Fruit fly (Drosophila melanogaster) whole organism, prepupa: ENCODE measurements around the gene CycH.

Experiments used
- CG10631 ChIP-seq: fragments of 200-800 bp; sonication (Bioruptor generic); optimal IDR thresholded peaks from 2 replicates; lab custom pipeline; 2016; ENCODE audit warnings: missing biosample characterization, missing genetic modification characterization
- CG11294 ChIP-seq: fragments of 200-800 bp; sonication (Bioruptor generic); IDR thresholded peaks from 2 replicates; pipeline ENCODE4 v1.3.6; 2022; ENCODE audit warnings: missing biosample characterization, missing genetic modification characterization
- CG11762 ChIP-seq: fragments of 200-800 bp; sonication (Bioruptor generic); optimal IDR thresholded peaks from 3 replicates; lab custom pipeline; 2016; ENCODE audit warnings: missing biosample characterization, missing genetic modification characterization; ENCODE audit not compliant: insufficient read depth
- CG11902 ChIP-seq: fragments of 200-800 bp; sonication (Bioruptor generic); optimal IDR thresholded peaks from 3 replicates; lab custom pipeline; 2016; ENCODE audit warnings: missing biosample characterization, missing genetic modification characterization
- CG15336 ChIP-seq: fragments of 200-800 bp; sonication (Bioruptor generic); IDR thresholded peaks from 2 replicates; pipeline ENCODE4 v1.3.6; 2022; ENCODE audit warnings: missing biosample characterization, missing genetic modification characterization
- CG1621 ChIP-seq: fragments of 200-800 bp; sonication (Bioruptor generic); optimal IDR thresholded peaks from 3 replicates; lab custom pipeline; 2018; ENCODE audit warnings: missing biosample characterization, mild to moderate bottlenecking, missing genetic modification characterization
- CG16779 ChIP-seq: fragments of 200-800 bp; sonication (Bioruptor generic); optimal IDR thresholded peaks from 3 replicates; lab custom pipeline; 2017; ENCODE audit warnings: missing biosample characterization, mild to moderate bottlenecking, missing genetic modification characterization
- CG3032 ChIP-seq: fragments of 200-800 bp; optimal IDR thresholded peaks from 2 replicates; lab custom pipeline; 2019; ENCODE audit warnings: missing biosample characterization, mild to moderate bottlenecking, missing genetic modification characterization, moderate library complexity
- CG31627 ChIP-seq: fragments of 200-800 bp; sonication (Bioruptor generic); optimal IDR thresholded peaks from 3 replicates; lab custom pipeline; 2016; ENCODE audit warnings: missing biosample characterization, missing genetic modification characterization
- CG32006 ChIP-seq: fragments of 200-800 bp; sonication (Bioruptor generic); optimal IDR thresholded peaks from 3 replicates; lab custom pipeline; 2017; ENCODE audit warnings: missing biosample characterization, mild to moderate bottlenecking, missing genetic modification characterization
- CG34406 ChIP-seq: fragments of 200-800 bp; sonication (Bioruptor generic); optimal IDR thresholded peaks from 3 replicates; lab custom pipeline; 2016; ENCODE audit warnings: missing biosample characterization, missing genetic modification characterization
- CG3919 ChIP-seq: fragments of 200-800 bp; sonication (Bioruptor generic); optimal IDR thresholded peaks from 3 replicates; lab custom pipeline; 2016; ENCODE audit warnings: missing biosample characterization, missing genetic modification characterization
- CG4318 ChIP-seq: fragments of 200-800 bp; sonication (Bioruptor generic); optimal IDR thresholded peaks from 3 replicates; lab custom pipeline; 2017; ENCODE audit warnings: missing biosample characterization, mild to moderate bottlenecking, missing genetic modification characterization
- CG6276 ChIP-seq: fragments of 200-800 bp; sonication (Bioruptor generic); optimal IDR thresholded peaks from 2 replicates; lab custom pipeline; 2017; ENCODE audit warnings: missing biosample characterization, mild to moderate bottlenecking, missing genetic modification characterization
- CG6792 ChIP-seq: fragments of 200-800 bp; sonication (Bioruptor generic); optimal IDR thresholded peaks from 3 replicates; lab custom pipeline; 2016; ENCODE audit warnings: missing biosample characterization, missing genetic modification characterization
- CG6854 ChIP-seq: fragments of 200-800 bp; sonication (Bioruptor generic); optimal IDR thresholded peaks from 2 replicates; lab custom pipeline; 2017; ENCODE audit warnings: missing biosample characterization, mild to moderate bottlenecking, missing genetic modification characterization
- CG7368 ChIP-seq: fragments of 200-800 bp; sonication (Bioruptor generic); optimal IDR thresholded peaks from 3 replicates; lab custom pipeline; 2016; ENCODE audit warnings: missing biosample characterization, missing genetic modification characterization
- CG8119 ChIP-seq: fragments of 200-800 bp; sonication (Bioruptor generic); IDR thresholded peaks from 3 replicates; pipeline ENCODE4 v1.3.6; 2022; ENCODE audit warnings: missing biosample characterization, missing genetic modification characterization
- CG8319 ChIP-seq: fragments of 200-800 bp; sonication (Bioruptor generic); optimal IDR thresholded peaks from 3 replicates; lab custom pipeline; 2016; ENCODE audit warnings: missing biosample characterization, missing genetic modification characterization
- CG8632 ChIP-seq: fragments of 200-800 bp; sonication (Bioruptor generic); optimal IDR thresholded peaks from 3 replicates; lab custom pipeline; 2016; ENCODE audit warnings: missing biosample characterization, missing genetic modification characterization
- Eip75B ChIP-seq: fragments of 200-800 bp; sonication (Bioruptor generic); optimal IDR thresholded peaks from 3 replicates; lab custom pipeline; 2016; ENCODE audit warnings: missing biosample characterization, missing genetic modification characterization
- Eip78C ChIP-seq: fragments of 200-800 bp; sonication (Bioruptor generic); peaks from one replicate; lab custom pipeline; 2016; ENCODE audit warnings: missing biosample characterization, missing genetic modification characterization
- Eip93F ChIP-seq: fragments of 200-800 bp; sonication (Bioruptor generic); optimal IDR thresholded peaks from 2 replicates; lab custom pipeline; 2016; ENCODE audit warnings: missing biosample characterization, mild to moderate bottlenecking, missing genetic modification characterization
- Ets96B ChIP-seq: fragments of 200-800 bp; optimal IDR thresholded peaks from 2 replicates; lab custom pipeline; 2019; ENCODE audit warnings: missing biosample characterization, mild to moderate bottlenecking, missing genetic modification characterization, moderate library complexity
- Gug ChIP-seq: fragments of 200-800 bp; sonication (Bioruptor generic); IDR thresholded peaks from 2 replicates; pipeline ENCODE4 v1.3.6; 2022; ENCODE audit warnings: missing biosample characterization, missing genetic modification characterization
- Hr38 ChIP-seq: sonication (Bioruptor generic); optimal IDR thresholded peaks from 2 replicates; lab custom pipeline; 2016; ENCODE audit warnings: missing biosample characterization, missing genetic modification characterization
- Hr39 ChIP-seq: fragments of 200-800 bp; sonication (Bioruptor generic); optimal IDR thresholded peaks from 2 replicates; lab custom pipeline; 2016; ENCODE audit warnings: missing biosample characterization, missing genetic modification characterization
- Hr4 ChIP-seq: fragments of 200-800 bp; sonication (Bioruptor generic); optimal IDR thresholded peaks from 3 replicates; lab custom pipeline; 2016; ENCODE audit warnings: missing biosample characterization, missing genetic modification characterization
- Lpt ChIP-seq: fragments of 200-800 bp; sonication (Bioruptor generic); optimal IDR thresholded peaks from 3 replicates; lab custom pipeline; 2016; ENCODE audit warnings: missing biosample characterization, missing genetic modification characterization
- OdsH ChIP-seq: fragments of 200-800 bp; sonication (Bioruptor generic); optimal IDR thresholded peaks from 3 replicates; lab custom pipeline; 2016; ENCODE audit warnings: missing biosample characterization, missing genetic modification characterization
- Sox14 ChIP-seq: fragments of 200-800 bp; sonication (Bioruptor generic); optimal IDR thresholded peaks from 3 replicates; lab custom pipeline; 2016; ENCODE audit warnings: missing biosample characterization, missing genetic modification characterization
- achi ChIP-seq: fragments of 200-800 bp; sonication (Bioruptor generic); optimal IDR thresholded peaks from 3 replicates; lab custom pipeline; 2016; ENCODE audit warnings: missing biosample characterization, missing genetic modification characterization
- acj6 ChIP-seq: fragments of 200-800 bp; sonication (Bioruptor generic); optimal IDR thresholded peaks from 3 replicates; lab custom pipeline; 2016; ENCODE audit warnings: missing biosample characterization, missing genetic modification characterization
- cyc ChIP-seq: fragments of 200-800 bp; sonication (Bioruptor generic); optimal IDR thresholded peaks from 3 replicates; lab custom pipeline; 2016; ENCODE audit warnings: missing biosample characterization, missing genetic modification characterization
- dac ChIP-seq: fragments of 200-800 bp; sonication (Bioruptor generic); optimal IDR thresholded peaks from 2 replicates; lab custom pipeline; 2017; ENCODE audit warnings: missing biosample characterization, mild to moderate bottlenecking, missing genetic modification characterization
- dsx ChIP-seq: fragments of 200-800 bp; optimal IDR thresholded peaks from 3 replicates; lab custom pipeline; 2019; ENCODE audit warnings: missing biosample characterization, mild to moderate bottlenecking, missing genetic modification characterization, moderate library complexity; ENCODE audit not compliant: poor library complexity, severe bottlenecking
- eg ChIP-seq: fragments of 200-800 bp; sonication (Bioruptor generic); IDR thresholded peaks from 3 replicates; pipeline ENCODE4 v1.3.6; 2022; ENCODE audit warnings: missing biosample characterization, missing genetic modification characterization
- esn ChIP-seq: fragments of 200-800 bp; sonication (Bioruptor generic); optimal IDR thresholded peaks from 2 replicates; lab custom pipeline; 2016; ENCODE audit warnings: missing biosample characterization, mild to moderate bottlenecking, missing genetic modification characterization, moderate library complexity
- fd85E ChIP-seq: fragments of 200-800 bp; sonication (Bioruptor generic); optimal IDR thresholded peaks from 3 replicates; lab custom pipeline; 2016; ENCODE audit warnings: missing biosample characterization, missing genetic modification characterization
- fkh ChIP-seq: fragments of 200-800 bp; sonication (Bioruptor generic); optimal IDR thresholded peaks from 3 replicates; lab custom pipeline; 2017; ENCODE audit warnings: missing biosample characterization, mild to moderate bottlenecking, missing genetic modification characterization, moderate library complexity
- lz ChIP-seq: fragments of 200-800 bp; sonication (Bioruptor generic); optimal IDR thresholded peaks from 3 replicates; lab custom pipeline; 2016; ENCODE audit warnings: missing biosample characterization, missing genetic modification characterization
- spab ChIP-seq: fragments of 200-800 bp; sonication (Bioruptor generic); optimal IDR thresholded peaks from 2 replicates; lab custom pipeline; 2017; ENCODE audit warnings: missing biosample characterization, mild to moderate bottlenecking, missing genetic modification characterization, missing genetic modification reagents
- ss ChIP-seq, 2 experiments: fragments of 200-800 bp; sonication (Bioruptor generic); optimal IDR thresholded peaks; 2 replicates in 1 of 2; 3 replicates in 1 of 2; lab custom pipeline; 2017 to 2018; ENCODE audit warnings: mild to moderate bottlenecking in 2 of 2, missing biosample characterization in 2 of 2, missing genetic modification characterization in 2 of 2, moderate library complexity in 1 of 2
- svp ChIP-seq: fragments of 200-800 bp; sonication (Bioruptor generic); peaks from one replicate; lab custom pipeline; 2016; ENCODE audit warnings: missing biosample characterization, missing genetic modification characterization
- topi ChIP-seq: fragments of 200-800 bp; sonication (Bioruptor generic); optimal IDR thresholded peaks from 3 replicates; lab custom pipeline; 2016; ENCODE audit warnings: missing biosample characterization, missing genetic modification characterization

CycH gene

DNA sequence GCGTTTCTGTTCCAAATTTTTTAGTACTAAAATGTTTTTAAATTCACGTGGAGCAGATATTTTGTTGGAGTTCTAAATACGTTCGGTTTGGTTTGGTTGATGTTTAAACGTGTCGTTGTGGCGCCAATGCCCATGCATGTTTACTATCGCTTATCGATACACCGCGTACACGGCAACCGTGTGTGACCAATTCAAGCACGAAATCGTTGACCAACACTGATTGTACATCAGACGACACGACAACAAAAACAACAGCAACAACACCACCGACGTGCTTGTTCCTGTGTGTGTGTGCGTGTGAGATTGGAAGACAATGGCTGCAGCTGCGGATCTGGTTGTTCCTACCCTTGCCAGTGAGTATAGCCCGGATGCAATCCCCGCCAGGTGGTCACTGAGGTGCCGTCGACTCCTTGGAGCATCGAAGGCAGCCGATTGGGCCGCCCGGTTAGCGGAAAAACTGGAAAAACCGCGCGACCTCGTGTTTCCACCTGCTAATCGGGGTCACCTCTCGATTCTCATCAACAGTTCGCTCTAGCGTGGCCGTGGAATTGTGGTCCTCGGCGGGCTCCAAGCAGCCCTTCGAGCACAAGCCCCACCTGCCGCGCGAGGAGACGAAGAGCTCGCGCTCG, 3.0 kb downstream of the CycH start, which contains the start of gene eIF2A:
Gene eIF2A (plus strand): TSS at position 16 of the 629 bp plus-strand sequence.
- TF ChIP-seq Hr38 = no peak
- peak; percentile 38 for TF ChIP-seq Eip75B (GFP tag; lab: Kevin White, UChicago)
- TF ChIP-seq CG16779 = no peak
- no peak for TF ChIP-seq CG32006 (GFP tag; lab: Kevin White, UChicago)
- peak; percentile 85 for TF ChIP-seq svp (GFP tag; lab: Kevin White, UChicago)
- TF ChIP-seq acj6 (GFP tag; lab: Kevin White, UChicago) = no peak
- TF ChIP-seq achi (GFP tag; lab: Kevin White, UChicago) = peak; percentile 1
- TF ChIP-seq Hr4 (GFP tag; lab: Kevin White, UChicago) = no peak
- TF ChIP-seq CG31627 = peak; percentile 57
- no peak for TF ChIP-seq CG8632 (GFP tag; lab: Kevin White, UChicago)
- TF ChIP-seq CG11762 = no peak
- peak; percentile 23 for TF ChIP-seq CG1621
- no peak for TF ChIP-seq Lpt
- peak; percentile 32 for TF ChIP-seq CG6792 (GFP tag; lab: Kevin White, UChicago)
- TF ChIP-seq Gug (GFP tag; lab: Robert Waterston, UW) = no peak
- TF ChIP-seq Sox14 (GFP tag; lab: Kevin White, UChicago) = peak; percentile 85
- TF ChIP-seq CG6276 (GFP tag; lab: Kevin White, UChicago) = no peak
- no peak for TF ChIP-seq CG4318 (GFP tag; lab: Kevin White, UChicago)
- no peak for TF ChIP-seq spab (GFP tag; lab: Kevin White, UChicago)
- TF ChIP-seq topi (GFP tag; lab: Kevin White, UChicago) = peak; percentile 51
- no peak for TF ChIP-seq CG34406
- peak; percentile 63 for TF ChIP-seq CG3919 (GFP tag; lab: Kevin White, UChicago)
- peak; percentile 71 for TF ChIP-seq esn (GFP tag; lab: Kevin White, UChicago)
- peak; percentile 12 for TF ChIP-seq CG7368 (GFP tag; lab: Kevin White, UChicago)
- TF ChIP-seq OdsH (GFP tag; lab: Kevin White, UChicago) = peak; percentile 30
- no peak for TF ChIP-seq fd85E
- peak; percentile 60 for TF ChIP-seq Eip78C (GFP tag; lab: Kevin White, UChicago)
- peak; percentile 34 for TF ChIP-seq Hr39 (GFP tag; lab: Kevin White, UChicago)
- TF ChIP-seq CG3032 (tag; lab: Kevin White, UChicago) = peak; percentile 37
- TF ChIP-seq eg (GFP tag; lab: Robert Waterston, UW) = no peak; the same call in 2 of the 3 replicates
- no peak for TF ChIP-seq CG11902 (GFP tag; lab: Kevin White, UChicago)
- no peak for TF ChIP-seq CG8119 (GFP tag; lab: Robert Waterston, UW)
- TF ChIP-seq CG10631 (GFP tag; lab: Kevin White, UChicago) = no peak
- no peak for TF ChIP-seq fkh (GFP tag; lab: Kevin White, UChicago)
- peak; percentile 39; the same call in 1 of the 2 replicates for TF ChIP-seq CG15336 (GFP tag; lab: Robert Waterston, UW)
- no peak for TF ChIP-seq CG6854 (GFP tag; lab: Kevin White, UChicago)
- TF ChIP-seq dsx = peak; percentile 10
- no peak for TF ChIP-seq Eip93F (GFP tag; lab: Kevin White, UChicago)
- no peak for TF ChIP-seq dac
- TF ChIP-seq lz (GFP tag; lab: Kevin White, UChicago) = peak; percentile 60
- TF ChIP-seq CG11294 = no peak
- TF ChIP-seq CG8319 = peak; percentile 99
- peak; percentile 44 for TF ChIP-seq cyc (GFP tag; lab: Kevin White, UChicago)
- peak in 1 of 2 experiments; percentile 46 for TF ChIP-seq ss (GFP tag; optimal IDR thresholded peaks at IDR 0.05; lab: Kevin White, UChicago)
- TF ChIP-seq Ets96B (tag; lab: Kevin White, UChicago) = no peak
